Worm (Caenorhabditis elegans) whole organism, L1 larva: ENCODE results near the gene famh-161.
A peak's percentile ranks its signal among the peaks of the same experiment; 100 is the strongest.

ENCODE experiments used
- C16A3.4 ChIP-seq: fragments of 150-350 bp; optimal IDR thresholded peaks from 2 replicates; lab custom pipeline; 2014; ENCODE audit warnings: missing biosample characterization, missing genetic modification characterization
- C34B4.2 ChIP-seq: sonication (generic microtip); optimal IDR thresholded peaks from 2 replicates; lab custom pipeline; 2017; ENCODE audit warnings: mild to moderate bottlenecking, missing genetic modification characterization, missing compliant biosample characterization
- Y116A8C.19 ChIP-seq: sonication (generic microtip); optimal IDR thresholded peaks from 2 replicates; lab custom pipeline; 2016; ENCODE audit warnings: missing compliant biosample characterization, missing genetic modification characterization, borderline replicate concordance
- aha-1 ChIP-seq: fragments of 150-350 bp; optimal IDR thresholded peaks from 2 replicates; lab custom pipeline; 2014; ENCODE audit warnings: missing biosample characterization, missing genetic modification characterization
- aly-2 ChIP-seq: fragments of 150-350 bp; optimal IDR thresholded peaks from 2 replicates; lab custom pipeline; 2014; ENCODE audit warnings: missing biosample characterization, missing genetic modification characterization
- blmp-1 ChIP-seq: fragments of 150-350 bp; optimal IDR thresholded peaks from 2 replicates; lab custom pipeline; 2014; ENCODE audit warnings: missing biosample characterization, missing genetic modification characterization
- ceh-63 ChIP-seq: fragments of 200-800 bp; sonication (Bioruptor generic); optimal IDR thresholded peaks from 2 replicates; lab custom pipeline; 2018; ENCODE audit warnings: mild to moderate bottlenecking, missing genetic modification characterization, missing compliant biosample characterization
- ceh-8 ChIP-seq: fragments of 200-800 bp; sonication (Bioruptor generic); optimal IDR thresholded peaks from 2 replicates; lab custom pipeline; 2018; ENCODE audit warnings: mild to moderate bottlenecking, missing genetic modification characterization, moderate library complexity, missing compliant biosample characterization
- ceh-88 ChIP-seq: fragments of 200-800 bp; sonication (Bioruptor generic); IDR thresholded peaks from 2 replicates; pipeline ENCODE4 v1.3.6; 2022; ENCODE audit warnings: missing genetic modification characterization, missing compliant biosample characterization
- dpl-1 ChIP-seq, 3 experiments: fragments of 150-350 bp in 2 of 3; sonication (generic microtip) in 1 of 3; optimal IDR thresholded peaks; 2 replicates each; lab custom pipeline; 2014 to 2017; ENCODE audit warnings: missing biosample characterization in 3 of 3, missing genetic modification characterization in 3 of 3, missing genetic modification reagents in 3 of 3
- efl-1 ChIP-seq, 4 experiments: fragments of 150-350 bp; optimal IDR thresholded peaks in 3 of 4; peaks in 1 of 4; 1 replicate in 1 of 4; 2 replicates in 3 of 4; lab custom pipeline; 2014; ENCODE audit warnings: missing biosample characterization in 2 of 4, missing genetic modification characterization in 2 of 4, missing genetic modification reagents in 2 of 4
- elt-2 ChIP-seq: sonication (generic microtip); optimal IDR thresholded peaks from 2 replicates; lab custom pipeline; 2016; ENCODE audit warnings: missing genetic modification characterization, mild to moderate bottlenecking, inconsistent platforms, missing compliant biosample characterization, missing genetic modification reagents
- elt-3 ChIP-seq, 6 experiments: fragments of 150-350 bp in 1 of 6; sonication (generic microtip); optimal IDR thresholded peaks; 2 replicates each; lab custom pipeline; 2017 to 2018; ENCODE audit warnings: missing biosample characterization in 6 of 6, missing genetic modification characterization in 6 of 6, inconsistent platforms in 1 of 6
- ets-5 ChIP-seq: fragments of 200-800 bp; sonication (Bioruptor generic); IDR thresholded peaks from 2 replicates; pipeline ENCODE4 v1.3.6; 2022; ENCODE audit warnings: missing genetic modification characterization, missing compliant biosample characterization
- fkh-4 ChIP-seq: sonication (generic microtip); optimal IDR thresholded peaks from 2 replicates; lab custom pipeline; 2016; ENCODE audit warnings: missing compliant biosample characterization, missing genetic modification characterization, borderline replicate concordance
- fkh-8 ChIP-seq: sonication (generic microtip); optimal IDR thresholded peaks from 2 replicates; lab custom pipeline; 2016; ENCODE audit warnings: mild to moderate bottlenecking, missing genetic modification characterization, missing compliant biosample characterization
- fos-1 ChIP-seq: fragments of 150-350 bp; optimal IDR thresholded peaks from 2 replicates; lab custom pipeline; 2014; ENCODE audit warnings: missing biosample characterization, missing genetic modification characterization
- isw-1 ChIP-seq: fragments of 200-800 bp; sonication (Bioruptor generic); IDR thresholded peaks from 2 replicates; pipeline ENCODE4 v1.3.6; 2022; ENCODE audit warnings: missing genetic modification characterization, missing compliant biosample characterization
- jun-1 ChIP-seq: fragments of 150-350 bp; optimal IDR thresholded peaks from 2 replicates; lab custom pipeline; 2014; ENCODE audit warnings: missing biosample characterization, missing genetic modification reagents, missing genetic modification characterization
- lin-15B ChIP-seq: fragments of 150-350 bp; sonication (generic microtip); optimal IDR thresholded peaks from 3 replicates; lab custom pipeline; 2014; ENCODE audit warnings: missing biosample characterization, missing genetic modification characterization
- lin-35 ChIP-seq, 2 experiments: fragments of 150-350 bp; optimal IDR thresholded peaks; 2 replicates each; lab custom pipeline; 2014; ENCODE audit warnings: missing biosample characterization in 2 of 2, missing genetic modification characterization in 2 of 2, missing genetic modification reagents in 2 of 2
- mef-2 ChIP-seq: fragments of 150-350 bp; optimal IDR thresholded peaks from 2 replicates; lab custom pipeline; 2014; ENCODE audit warnings: missing biosample characterization, missing genetic modification characterization
- nhr-12 ChIP-seq: sonication (generic microtip); optimal IDR thresholded peaks from 2 replicates; lab custom pipeline; 2017; ENCODE audit warnings: missing biosample characterization, missing genetic modification characterization
- nhr-19 ChIP-seq: fragments of 200-800 bp; sonication (Bioruptor generic); conservative IDR thresholded peaks from 2 replicates; pipeline ENCODE4 v1.3.6; 2022; ENCODE audit warnings: missing genetic modification characterization, missing compliant biosample characterization
- nhr-20 ChIP-seq: sonication (generic microtip); optimal IDR thresholded peaks from 2 replicates; lab custom pipeline; 2016; ENCODE audit warnings: mild to moderate bottlenecking, missing genetic modification characterization, missing compliant biosample characterization
- nhr-47 ChIP-seq: sonication (generic microtip); optimal IDR thresholded peaks from 2 replicates; lab custom pipeline; 2016; ENCODE audit warnings: mild to moderate bottlenecking, missing genetic modification characterization, moderate library complexity, missing compliant biosample characterization
- nhr-71 ChIP-seq: sonication (generic microtip); optimal IDR thresholded peaks from 2 replicates; lab custom pipeline; 2016; ENCODE audit warnings: mild to moderate bottlenecking, missing genetic modification characterization, moderate library complexity, missing compliant biosample characterization
- nhr-76 ChIP-seq: sonication (generic microtip); optimal IDR thresholded peaks from 2 replicates; lab custom pipeline; 2017; ENCODE audit warnings: missing biosample characterization, missing genetic modification characterization
- nhr-84 ChIP-seq: sonication (generic microtip); optimal IDR thresholded peaks from 2 replicates; lab custom pipeline; 2017; ENCODE audit warnings: missing biosample characterization, missing genetic modification characterization
- skn-1 ChIP-seq: fragments of 150-350 bp; optimal IDR thresholded peaks from 2 replicates; lab custom pipeline; 2014; ENCODE audit warnings: missing biosample characterization, missing genetic modification characterization
- snpc-4 ChIP-seq: fragments of 150-350 bp; optimal IDR thresholded peaks from 2 replicates; lab custom pipeline; 2014; ENCODE audit warnings: missing biosample characterization, missing genetic modification characterization
- snu-23 ChIP-seq: sonication (generic microtip); optimal IDR thresholded peaks from 2 replicates; lab custom pipeline; 2016; ENCODE audit warnings: missing genetic modification characterization, missing compliant biosample characterization
- sptf-1 ChIP-seq: fragments of 150-350 bp; optimal IDR thresholded peaks from 2 replicates; lab custom pipeline; 2014; ENCODE audit warnings: missing biosample characterization, missing genetic modification characterization
- tbx-2 ChIP-seq: sonication (generic microtip); optimal IDR thresholded peaks from 2 replicates; lab custom pipeline; 2016; ENCODE audit warnings: missing genetic modification characterization, missing compliant biosample characterization
- unc-130 ChIP-seq: fragments of 150-350 bp; optimal IDR thresholded peaks from 2 replicates; lab custom pipeline; 2017; ENCODE audit warnings: missing biosample characterization, missing genetic modification characterization, inconsistent platforms
- unc-30 ChIP-seq: sonication (generic microtip); optimal IDR thresholded peaks from 2 replicates; lab custom pipeline; 2017; ENCODE audit warnings: missing biosample characterization, missing genetic modification characterization
- unc-98 ChIP-seq: fragments of 200-800 bp; sonication (Bioruptor generic); IDR thresholded peaks from 2 replicates; pipeline ENCODE4 v1.3.6; 2022; ENCODE audit warnings: missing genetic modification characterization, missing compliant biosample characterization
- xbp-1 ChIP-seq: sonication (generic microtip); optimal IDR thresholded peaks from 2 replicates; lab custom pipeline; 2016; ENCODE audit warnings: missing genetic modification characterization, missing compliant biosample characterization
- zag-1 ChIP-seq: fragments of 150-350 bp; optimal IDR thresholded peaks from 2 replicates; lab custom pipeline; 2014; ENCODE audit warnings: missing biosample characterization, missing genetic modification characterization
- zip-4 ChIP-seq: fragments of 200-800 bp; sonication (Bioruptor generic); optimal IDR thresholded peaks from 2 replicates; lab custom pipeline; 2018; ENCODE audit warnings: mild to moderate bottlenecking, missing genetic modification characterization, moderate library complexity, missing compliant biosample characterization
- ztf-11 ChIP-seq, 2 experiments: sonication (generic microtip); optimal IDR thresholded peaks; 2 replicates each; lab custom pipeline; 2016 to 2017; ENCODE audit warnings: missing genetic modification characterization in 2 of 2, missing biosample characterization in 1 of 2, missing compliant biosample characterization in 1 of 2

Gene famh-161

ce11 chrV:20580511-20581040 lies 46.6 kb upstream of the famh-161 start, which contains the start of gene F26F2.7 (continued):
- no peak for TF ChIP-seq ceh-63 (GFP tag; lab: Kevin White, UChicago)
- TF ChIP-seq nhr-84 (tag; lab: Kevin White, UChicago), result no peak
- TF ChIP-seq ceh-88 (GFP tag; lab: Robert Waterston, UW), result peak; percentile 70
- TF ChIP-seq unc-30 (tag; lab: Kevin White, UChicago), result no peak
- peak; percentile 23 for TF ChIP-seq mef-2 (tag; lab: Kevin White, UChicago)
- TF ChIP-seq ets-5 (GFP tag; lab: Robert Waterston, UW), result no peak
- peak; percentile 88 for TF ChIP-seq nhr-20 (tag; lab: Kevin White, UChicago)
- no peak for TF ChIP-seq aly-2 (tag; lab: Kevin White, UChicago)
- TF ChIP-seq tbx-2 (tag; lab: Kevin White, UChicago), result peak; percentile 89
- peak; percentile 81 for TF ChIP-seq elt-2
- peak; percentile 40 for TF ChIP-seq jun-1 (tag; lab: Kevin White, UChicago)
- peak; percentile 57 for TF ChIP-seq skn-1 (tag; lab: Kevin White, UChicago)
- TF ChIP-seq nhr-71, result peak; percentile 93
- peak; percentile 29 for TF ChIP-seq aha-1 (tag; lab: Kevin White, UChicago)
- TF ChIP-seq unc-98 (GFP tag; lab: Robert Waterston, UW), result no peak
- TF ChIP-seq ceh-8 (GFP tag; lab: Kevin White, UChicago), result peak; percentile 30
- TF ChIP-seq snpc-4 (tag; lab: Kevin White, UChicago), result peak; percentile 81
- TF ChIP-seq efl-1 (optimal IDR thresholded peaks at IDR 0.05; lab: Kevin White, UChicago), result peak; percentile 64 to 73
- peak; percentile 75 to 96 for TF ChIP-seq efl-1 (GFP tag; optimal IDR thresholded peaks at IDR 0.05 in 1 of 2; lab: Kevin White, UChicago)
- TF ChIP-seq sptf-1 (tag; lab: Kevin White, UChicago), result no peak
- peak; percentile 93 for TF ChIP-seq nhr-47 (tag; lab: Kevin White, UChicago)
- TF ChIP-seq nhr-12 (tag; lab: Kevin White, UChicago), result no peak
- TF ChIP-seq C16A3.4 (tag; lab: Kevin White, UChicago), result peak; percentile 82
- peak; percentile 90 for TF ChIP-seq snu-23 (GFP tag; lab: Kevin White, UChicago)
- TF ChIP-seq Y116A8C.19, result no peak
- TF ChIP-seq fkh-4, result peak; percentile 69
- peak; percentile 83 for TF ChIP-seq nhr-19 (GFP tag; lab: Robert Waterston, UW)
- peak; percentile 87 for TF ChIP-seq fkh-8 (tag; lab: Kevin White, UChicago)
- TF ChIP-seq zag-1 (tag; lab: Kevin White, UChicago), result no peak
- TF ChIP-seq fos-1 (tag; lab: Kevin White, UChicago), result peak; percentile 28
- peak; percentile 65 to 81 (median 79) for TF ChIP-seq dpl-1 (GFP tag; optimal IDR thresholded peaks at IDR 0.05; lab: Kevin White, UChicago)
- TF ChIP-seq C34B4.2 (tag; lab: Kevin White, UChicago), result no peak
- peak; percentile 86 for TF ChIP-seq unc-130
- peak in 2 of 6 experiments; percentile 33 to 66 for TF ChIP-seq elt-3 (tag; optimal IDR thresholded peaks at IDR 0.05; lab: Kevin White, UChicago)
- TF ChIP-seq zip-4 (GFP tag; lab: Kevin White, UChicago), result peak; percentile 72
- no peak for TF ChIP-seq lin-15B (tag; lab: Kevin White, UChicago)
- TF ChIP-seq blmp-1 (tag; lab: Kevin White, UChicago), result peak; percentile 11
- TF ChIP-seq lin-35 (GFP tag; optimal IDR thresholded peaks at IDR 0.05; lab: Kevin White, UChicago), result peak; percentile 76 to 84
- no peak for TF ChIP-seq nhr-76
- TF ChIP-seq, all 84 proteins: peak for 53

- TF ChIP-seq efl-1 (optimal IDR thresholded peaks at IDR 0.05; lab: Kevin White, UChicago) (no peak), efl-1 (GFP tag; optimal IDR thresholded peaks at IDR 0.05 in 1 of 2; lab: Kevin White, UChicago) (peak in 1 of 2 experiments; percentile 66), isw-1 (GFP tag; lab: Robert Waterston, UW) (no peak), zag-1 (tag; lab: Kevin White, UChicago) (no peak), xbp-1 (tag; lab: Kevin White, UChicago) (no peak), ztf-11 (tag; optimal IDR thresholded peaks at IDR 0.05; lab: Kevin White, UChicago) (no peak)
Measured at ce11 chrV:20579534-20579933, 45.6 kb upstream of the famh-161 start, which contains the start of gene F26F2.8. F26F2.8 (plus strand) TSS chrV:20579546.
